Fruit fly (Drosophila melanogaster) whole organism, embryonic: ENCODE results near the gene CG5172.

Experiments
- Asciz ChIP-seq: fragments of 200-800 bp; sonication (Bioruptor generic); optimal IDR thresholded peaks from 2 replicates; lab custom pipeline; 2017; ENCODE audit warnings: missing biosample characterization, mild to moderate bottlenecking, missing genetic modification characterization, missing genetic modification reagents
- BEAF-32 ChIP-seq: fragments of 200-800 bp; sonication (Bioruptor generic); optimal IDR thresholded peaks from 3 replicates; lab custom pipeline; 2017; ENCODE audit warnings: missing biosample characterization, missing genetic modification characterization, mild to moderate bottlenecking, moderate library complexity, missing genetic modification reagents
- Bdp1 ChIP-seq: fragments of 200-800 bp; sonication (Bioruptor generic); optimal IDR thresholded peaks from 3 replicates; lab custom pipeline; 2016; ENCODE audit warnings: missing biosample characterization, missing genetic modification characterization
- CG10321 ChIP-seq: fragments of 200-800 bp; sonication (Bioruptor generic); IDR thresholded peaks from 2 replicates; pipeline ENCODE4 v1.3.6; 2022; ENCODE audit warnings: missing biosample characterization, missing genetic modification characterization
- CG10366 ChIP-seq: fragments of 200-800 bp; sonication (Bioruptor generic); IDR thresholded peaks from 2 replicates; pipeline ENCODE4 v1.3.6; 2022; ENCODE audit warnings: missing biosample characterization, missing genetic modification characterization
- CG12942 ChIP-seq: fragments of 200-800 bp; sonication (Bioruptor generic); optimal IDR thresholded peaks from 3 replicates; lab custom pipeline; 2016; ENCODE audit warnings: missing biosample characterization, missing genetic modification characterization
- CG13287 ChIP-seq: fragments of 200-800 bp; sonication (Bioruptor generic); IDR thresholded peaks from 2 replicates; pipeline ENCODE4 v1.3.6; 2022; ENCODE audit warnings: missing biosample characterization, missing genetic modification characterization; ENCODE audit not compliant: partially characterized antibody
- CG14860 ChIP-seq: fragments of 200-800 bp; sonication (Bioruptor generic); IDR thresholded peaks from 3 replicates; pipeline ENCODE4 v1.3.6; 2022; ENCODE audit warnings: missing biosample characterization, missing genetic modification characterization; ENCODE audit not compliant: partially characterized antibody
- CG15073 ChIP-seq: fragments of 200-800 bp; sonication (Bioruptor generic); optimal IDR thresholded peaks from 2 replicates; lab custom pipeline; 2016; ENCODE audit warnings: missing biosample characterization, missing genetic modification characterization
- CG17328 ChIP-seq: fragments of 200-800 bp; sonication (Bioruptor generic); IDR thresholded peaks from 2 replicates; pipeline ENCODE4 v1.3.6; 2022; ENCODE audit warnings: missing biosample characterization, missing genetic modification characterization
- CG17802 ChIP-seq: fragments of 200-800 bp; sonication (Bioruptor generic); optimal IDR thresholded peaks from 2 replicates; lab custom pipeline; 2018; ENCODE audit warnings: missing biosample characterization, mild to moderate bottlenecking, missing genetic modification characterization, moderate library complexity
- CG18619 ChIP-seq: fragments of 200-800 bp; sonication (Bioruptor generic); optimal IDR thresholded peaks from 3 replicates; lab custom pipeline; 2017; ENCODE audit warnings: missing biosample characterization, mild to moderate bottlenecking, missing genetic modification characterization
- CG2875 ChIP-seq: fragments of 200-800 bp; sonication (Bioruptor generic); optimal IDR thresholded peaks from 2 replicates; lab custom pipeline; 2017; ENCODE audit warnings: missing biosample characterization, mild to moderate bottlenecking, missing genetic modification characterization, missing genetic modification reagents
- CG34376 ChIP-seq: fragments of 200-800 bp; sonication (Bioruptor generic); optimal IDR thresholded peaks from 2 replicates; lab custom pipeline; 2018; ENCODE audit warnings: missing biosample characterization, mild to moderate bottlenecking, missing genetic modification characterization
- CG4328 ChIP-seq: fragments of 200-800 bp; sonication (Bioruptor generic); optimal IDR thresholded peaks from 3 replicates; lab custom pipeline; 2017; ENCODE audit warnings: missing biosample characterization, missing genetic modification reagents, missing genetic modification characterization
- CG4854 ChIP-seq: fragments of 200-800 bp; sonication (Bioruptor generic); optimal IDR thresholded peaks from 2 replicates; lab custom pipeline; 2016; ENCODE audit warnings: missing biosample characterization, missing genetic modification characterization, inconsistent platforms
- CG7987 ChIP-seq: fragments of 200-800 bp; sonication (Bioruptor generic); optimal IDR thresholded peaks from 2 replicates; lab custom pipeline; 2018; ENCODE audit warnings: missing biosample characterization, mild to moderate bottlenecking, missing genetic modification characterization, moderate library complexity
- CG8924 ChIP-seq: fragments of 200-800 bp; optimal IDR thresholded peaks from 3 replicates; lab custom pipeline; 2019; ENCODE audit warnings: missing biosample characterization, mild to moderate bottlenecking, missing genetic modification characterization, moderate library complexity
- Chrac-16 ChIP-seq: fragments of 200-800 bp; sonication (Bioruptor generic); optimal IDR thresholded peaks from 3 replicates; lab custom pipeline; 2016; ENCODE audit warnings: missing biosample characterization, missing genetic modification characterization
- D19A ChIP-seq: fragments of 200-800 bp; optimal IDR thresholded peaks from 3 replicates; lab custom pipeline; 2019; ENCODE audit warnings: missing biosample characterization, mild to moderate bottlenecking, missing genetic modification characterization, moderate library complexity
- Dad ChIP-seq: fragments of 200-800 bp; sonication (Bioruptor generic); optimal IDR thresholded peaks from 3 replicates; lab custom pipeline; 2016; ENCODE audit warnings: missing biosample characterization, missing genetic modification characterization
- Doc3 ChIP-seq: fragments of 200-800 bp; sonication (Bioruptor generic); IDR thresholded peaks from 3 replicates; pipeline ENCODE4 v1.3.6; 2022; ENCODE audit warnings: missing biosample characterization, missing genetic modification characterization; ENCODE audit not compliant: partially characterized antibody
- Dref ChIP-seq: fragments of 200-800 bp; sonication (Bioruptor generic); IDR thresholded peaks from 2 replicates; pipeline ENCODE4 v1.3.6; 2022; ENCODE audit warnings: missing biosample characterization, missing genetic modification characterization
- Elba2 ChIP-seq: fragments of 200-800 bp; sonication (Bioruptor generic); optimal IDR thresholded peaks from 3 replicates; lab custom pipeline; 2016; ENCODE audit warnings: missing biosample characterization, missing genetic modification characterization
- H2.0 ChIP-seq: fragments of 200-800 bp; sonication (Bioruptor generic); IDR thresholded peaks from 2 replicates; pipeline ENCODE4 v1.3.6; 2022; ENCODE audit warnings: missing biosample characterization, missing genetic modification characterization
- HmgD ChIP-seq: fragments of 200-800 bp; sonication (Bioruptor generic); optimal IDR thresholded peaks from 3 replicates; lab custom pipeline; 2016; ENCODE audit warnings: missing biosample characterization, missing genetic modification characterization
- HmgZ ChIP-seq: fragments of 200-800 bp; sonication (Bioruptor generic); optimal IDR thresholded peaks from 2 replicates; lab custom pipeline; 2018; ENCODE audit warnings: missing biosample characterization, mild to moderate bottlenecking, missing genetic modification characterization
- Hmr ChIP-seq: fragments of 200-800 bp; sonication (Bioruptor generic); optimal IDR thresholded peaks from 3 replicates; lab custom pipeline; 2017; ENCODE audit warnings: mild to moderate bottlenecking, missing biosample characterization, missing genetic modification reagents, missing genetic modification characterization
- NC2α ChIP-seq: fragments of 200-800 bp; sonication (Bioruptor generic); optimal IDR thresholded peaks from 2 replicates; lab custom pipeline; 2016; ENCODE audit warnings: missing biosample characterization, missing genetic modification characterization
- Neu2 ChIP-seq: fragments of 200-800 bp; sonication (Bioruptor generic); optimal IDR thresholded peaks from 3 replicates; lab custom pipeline; 2016; ENCODE audit warnings: missing biosample characterization, missing genetic modification characterization, borderline replicate concordance
- Sox100B ChIP-seq: fragments of 200-800 bp; sonication (Bioruptor generic); optimal IDR thresholded peaks from 3 replicates; lab custom pipeline; 2018; ENCODE audit warnings: missing biosample characterization, mild to moderate bottlenecking, missing genetic modification characterization
- abd-A ChIP-seq: fragments of 200-800 bp; sonication (Bioruptor generic); optimal IDR thresholded peaks from 3 replicates; lab custom pipeline; 2019; ENCODE audit warnings: missing biosample characterization, mild to moderate bottlenecking, missing genetic modification characterization, moderate library complexity
- bbx ChIP-seq: fragments of 200-800 bp; sonication (Bioruptor generic); IDR thresholded peaks from 2 replicates; pipeline ENCODE4 v1.3.6; 2022; ENCODE audit warnings: missing biosample characterization, missing genetic modification characterization; ENCODE audit not compliant: partially characterized antibody
- br ChIP-seq: fragments of >200 bp; optimal IDR thresholded peaks from 2 replicates; lab custom pipeline; 2017
- cato ChIP-seq: fragments of 200-800 bp; sonication (Bioruptor generic); optimal IDR thresholded peaks from 2 replicates; lab custom pipeline; 2016; ENCODE audit warnings: missing biosample characterization, missing genetic modification characterization, borderline replicate concordance
- chif ChIP-seq, 2 experiments: fragments of 200-800 bp; sonication (Bioruptor generic); optimal IDR thresholded peaks; 3 replicates each; lab custom pipeline; 2016; ENCODE audit warnings: missing biosample characterization in 2 of 2, missing genetic modification characterization in 2 of 2
- chm ChIP-seq: fragments of 200-800 bp; sonication (Bioruptor generic); IDR thresholded peaks from 2 replicates; pipeline ENCODE4 v1.3.6; 2022; ENCODE audit warnings: missing biosample characterization, missing genetic modification characterization
- cwo ChIP-seq: fragments of 200-800 bp; sonication (Bioruptor generic); optimal IDR thresholded peaks from 3 replicates; lab custom pipeline; 2017; ENCODE audit warnings: missing biosample characterization, missing genetic modification characterization, mild to moderate bottlenecking, moderate library complexity, missing genetic modification reagents
- dati ChIP-seq: fragments of 200-800 bp; sonication (Bioruptor generic); IDR thresholded peaks from 2 replicates; pipeline ENCODE4 v1.3.6; 2022; ENCODE audit warnings: missing biosample characterization, missing genetic modification characterization
- eyg ChIP-seq: fragments of 200-800 bp; sonication (Bioruptor generic); optimal IDR thresholded peaks from 3 replicates; lab custom pipeline; 2016; ENCODE audit warnings: missing biosample characterization, missing genetic modification characterization
- fd96Cb ChIP-seq: fragments of 200-800 bp; sonication (Bioruptor generic); optimal IDR thresholded peaks from 2 replicates; lab custom pipeline; 2018; ENCODE audit warnings: missing biosample characterization, mild to moderate bottlenecking, missing genetic modification characterization, moderate library complexity
- lola ChIP-seq, 3 experiments: fragments of >200 bp in 2 of 3; fragments of 200-800 bp in 1 of 3; sonication (Bioruptor generic) in 1 of 3; optimal IDR thresholded peaks; 2 replicates each; lab custom pipeline; 2017 to 2019; ENCODE audit warnings: missing biosample characterization in 3 of 3, missing genetic modification characterization in 3 of 3, mild to moderate bottlenecking in 1 of 3, moderate library complexity in 1 of 3
- phol ChIP-seq: fragments of 200-800 bp; sonication (Bioruptor generic); optimal IDR thresholded peaks from 3 replicates; lab custom pipeline; 2018; ENCODE audit warnings: missing biosample characterization, mild to moderate bottlenecking, missing genetic modification characterization, moderate library complexity
- psq ChIP-seq: fragments of 200-800 bp; sonication (Bioruptor generic); optimal IDR thresholded peaks from 2 replicates; lab custom pipeline; 2017; ENCODE audit warnings: missing biosample characterization, missing genetic modification characterization
- ro ChIP-seq: fragments of 200-800 bp; sonication (Bioruptor generic); IDR thresholded peaks from 2 replicates; pipeline ENCODE4 v1.3.6; 2022; ENCODE audit warnings: missing biosample characterization, missing genetic modification characterization
- sc ChIP-seq, 3 experiments: fragments of >200 bp in 2 of 3; fragments of 200-800 bp in 1 of 3; sonication (Bioruptor generic) in 1 of 3; optimal IDR thresholded peaks; 2 replicates in 2 of 3; 3 replicates in 1 of 3; lab custom pipeline; 2017; ENCODE audit warnings: mild to moderate bottlenecking in 1 of 3, missing biosample characterization in 1 of 3, missing genetic modification characterization in 1 of 3, missing genetic modification reagents in 1 of 3
- tll ChIP-seq, 2 experiments: fragments of 200-800 bp in 1 of 2; fragments of >200 bp in 1 of 2; sonication (Bioruptor generic) in 1 of 2; optimal IDR thresholded peaks; 2 replicates each; lab custom pipeline; 2017 to 2019; ENCODE audit warnings: missing biosample characterization in 2 of 2, missing genetic modification characterization in 2 of 2, mild to moderate bottlenecking in 1 of 2, moderate library complexity in 1 of 2
- twi ChIP-seq: fragments of 200-800 bp; optimal IDR thresholded peaks from 2 replicates; lab custom pipeline; 2019; ENCODE audit warnings: missing biosample characterization, mild to moderate bottlenecking, missing genetic modification characterization, moderate library complexity
- yki ChIP-seq: fragments of >200 bp; optimal IDR thresholded peaks from 3 replicates; lab custom pipeline; 2018

CG5172 gene

dm6 chrX:17175558-17176189 lies 45.6 kb upstream of the CG5172 start (continued):
- TF ChIP-seq CG17802 (tag; lab: Kevin White, UChicago) (no peak), Dad (GFP tag; lab: Kevin White, UChicago) (no peak), chif (GFP tag; optimal IDR thresholded peaks at IDR 0.05; lab: Kevin White, UChicago) (peak in 1 of 2 experiments; percentile 50), Bdp1 (GFP tag; lab: Kevin White, UChicago) (peak; percentile 9), CG17328 (GFP tag; lab: Robert Waterston, UW) (no peak), br (lab: Kevin White, UChicago) (no peak), CG10366 (GFP tag; lab: Robert Waterston, UW) (peak; percentile 40; the same call in 1 of the 2 replicates), CG2875 (GFP tag; lab: Kevin White, UChicago) (no peak), yki (lab: Kevin White, UChicago) (no peak), sc (optimal IDR thresholded peaks at IDR 0.05; lab: Kevin White, UChicago) (no peak), sc (GFP tag; optimal IDR thresholded peaks at IDR 0.05; lab: Kevin White, UChicago) (no peak), Neu2 (GFP tag; lab: Kevin White, UChicago) (no peak), HmgD (GFP tag; lab: Kevin White, UChicago) (peak; percentile 8), psq (GFP tag; lab: Kevin White, UChicago) (no peak), abd-A (no peak), CG4854 (GFP tag; lab: Kevin White, UChicago) (peak; percentile 24), CG7987 (GFP tag; lab: Kevin White, UChicago) (peak; percentile 41), cato (GFP tag; lab: Kevin White, UChicago) (no peak), D19A (no peak), CG4328 (GFP tag; lab: Kevin White, UChicago) (no peak), CG10321 (GFP tag; lab: Robert Waterston, UW) (no peak), fd96Cb (no peak), dati (GFP tag; lab: Robert Waterston, UW) (no peak), ro (no peak), CG13287 (GFP tag; lab: Robert Waterston, UW) (no peak; the same call in 1 of the 2 replicates), twi (tag; lab: Kevin White, UChicago) (no peak), eyg (GFP tag; lab: Kevin White, UChicago) (no peak), Elba2 (no peak), NC2α (no peak), lola (GFP tag; optimal IDR thresholded peaks at IDR 0.05; lab: Kevin White, UChicago) (peak in 1 of 3 experiments; percentile 7), Doc3 (GFP tag; lab: Robert Waterston, UW) (no peak), chm (GFP tag; lab: Robert Waterston, UW) (0 out of 2 replicates have a peak, but pooled peaks have one; percentile 15), CG12942 (GFP tag; lab: Kevin White, UChicago) (no peak), BEAF-32 (GFP tag; lab: Kevin White, UChicago) (no peak), Hmr (GFP tag; lab: Kevin White, UChicago) (peak; percentile 32), CG8924 (tag; lab: Kevin White, UChicago) (no peak), CG18619 (GFP tag; lab: Kevin White, UChicago) (no peak), tll (GFP tag; optimal IDR thresholded peaks at IDR 0.05; lab: Kevin White, UChicago) (no peak), CG15073 (GFP tag; lab: Kevin White, UChicago) (no peak), HmgZ (tag; lab: Kevin White, UChicago) (peak; percentile 52), cwo (GFP tag; lab: Kevin White, UChicago) (no peak), Dref (GFP tag; lab: Robert Waterston, UW) (no peak), Sox100B (GFP tag; lab: Kevin White, UChicago) (no peak), bbx (GFP tag; lab: Robert Waterston, UW) (peak; percentile 42; the same call in 1 of the 2 replicates), Chrac-16 (GFP tag; lab: Kevin White, UChicago) (peak; percentile 35), CG34376 (GFP tag; lab: Kevin White, UChicago) (no peak), phol (no peak), Asciz (GFP tag; lab: Kevin White, UChicago) (no peak), CG14860 (GFP tag; lab: Robert Waterston, UW) (no peak), H2.0 (GFP tag; lab: Robert Waterston, UW) (no peak)
